Worm (Caenorhabditis elegans) whole organism, early embryonic: ENCODE data around the gene cdc-48.1.

Experiments
- B0310.2 ChIP-seq: sonication (generic microtip); optimal IDR thresholded peaks from 2 replicates; lab custom pipeline; 2016; ENCODE audit warnings: mild to moderate bottlenecking, missing genetic modification characterization, missing compliant biosample characterization
- F13C5.2 ChIP-seq: sonication (generic microtip); optimal IDR thresholded peaks from 2 replicates; lab custom pipeline; 2017; ENCODE audit warnings: mild to moderate bottlenecking, missing genetic modification characterization, inconsistent platforms, missing compliant biosample characterization
- aly-1 ChIP-seq: sonication (generic microtip); optimal IDR thresholded peaks from 2 replicates; lab custom pipeline; 2016; ENCODE audit warnings: missing genetic modification characterization, missing compliant biosample characterization
- ama-1 ChIP-seq: fragments of 150-350 bp; optimal IDR thresholded peaks from 2 replicates; lab custom pipeline; 2014
- ceh-13 ChIP-seq: fragments of 200-800 bp; sonication (Bioruptor generic); optimal IDR thresholded peaks from 2 replicates; lab custom pipeline; 2018; ENCODE audit warnings: mild to moderate bottlenecking, missing genetic modification characterization, missing compliant biosample characterization
- ceh-36 ChIP-seq: sonication (generic microtip); optimal IDR thresholded peaks from 2 replicates; lab custom pipeline; 2016; ENCODE audit warnings: missing genetic modification characterization, inconsistent platforms, missing compliant biosample characterization
- ets-7 ChIP-seq: sonication (generic microtip); optimal IDR thresholded peaks from 2 replicates; lab custom pipeline; 2016; ENCODE audit warnings: missing genotype, missing genetic modification characterization, missing compliant biosample characterization
- flt-1 ChIP-seq: fragments of 200-800 bp; sonication (Bioruptor generic); IDR thresholded peaks from 2 replicates; pipeline ENCODE4 v1.3.6; 2022; ENCODE audit warnings: missing genetic modification characterization, missing compliant biosample characterization
- hmbx-1 ChIP-seq: sonication (generic microtip); optimal IDR thresholded peaks from 2 replicates; lab custom pipeline; 2016; ENCODE audit warnings: mild to moderate bottlenecking, missing genetic modification characterization, missing compliant biosample characterization
- hmg-4 ChIP-seq: fragments of 200-800 bp; sonication (Bioruptor generic); optimal IDR thresholded peaks from 2 replicates; lab custom pipeline; 2018; ENCODE audit warnings: mild to moderate bottlenecking, missing genetic modification characterization, missing compliant biosample characterization
- hnd-1 ChIP-seq: sonication (generic microtip); optimal IDR thresholded peaks from 2 replicates; lab custom pipeline; 2016; ENCODE audit warnings: missing genetic modification characterization, missing compliant biosample characterization
- pes-1 ChIP-seq: fragments of 200-800 bp; sonication (Bioruptor generic); IDR thresholded peaks from 2 replicates; pipeline ENCODE4 v1.3.6; 2022; ENCODE audit warnings: missing genetic modification reagents, missing genetic modification characterization, missing compliant biosample characterization
- scrt-1 ChIP-seq: fragments of 200-800 bp; sonication (Bioruptor generic); IDR thresholded peaks from 2 replicates; pipeline ENCODE4 v1.3.6; 2022; ENCODE audit warnings: missing genetic modification characterization, missing compliant biosample characterization
- sea-1 ChIP-seq: fragments of 200-800 bp; sonication (Bioruptor generic); conservative IDR thresholded peaks from 2 replicates; pipeline ENCODE4 v1.3.6; 2022; ENCODE audit warnings: missing genetic modification characterization, missing compliant biosample characterization
- tbx-11 ChIP-seq: fragments of 200-800 bp; sonication (Bioruptor generic); IDR thresholded peaks from 2 replicates; pipeline ENCODE4 v1.3.6; 2022; ENCODE audit warnings: missing genetic modification characterization, missing compliant biosample characterization
- tbx-37 ChIP-seq: fragments of 200-800 bp; sonication (Bioruptor generic); conservative IDR thresholded peaks from 2 replicates; pipeline ENCODE4 v1.3.6; 2022; ENCODE audit warnings: missing genetic modification reagents, missing genetic modification characterization, missing compliant biosample characterization
- tra-4 ChIP-seq: sonication (generic microtip); optimal IDR thresholded peaks from 2 replicates; lab custom pipeline; 2017; ENCODE audit warnings: missing genetic modification characterization, missing compliant biosample characterization

Gene cdc-48.1

DNA sequence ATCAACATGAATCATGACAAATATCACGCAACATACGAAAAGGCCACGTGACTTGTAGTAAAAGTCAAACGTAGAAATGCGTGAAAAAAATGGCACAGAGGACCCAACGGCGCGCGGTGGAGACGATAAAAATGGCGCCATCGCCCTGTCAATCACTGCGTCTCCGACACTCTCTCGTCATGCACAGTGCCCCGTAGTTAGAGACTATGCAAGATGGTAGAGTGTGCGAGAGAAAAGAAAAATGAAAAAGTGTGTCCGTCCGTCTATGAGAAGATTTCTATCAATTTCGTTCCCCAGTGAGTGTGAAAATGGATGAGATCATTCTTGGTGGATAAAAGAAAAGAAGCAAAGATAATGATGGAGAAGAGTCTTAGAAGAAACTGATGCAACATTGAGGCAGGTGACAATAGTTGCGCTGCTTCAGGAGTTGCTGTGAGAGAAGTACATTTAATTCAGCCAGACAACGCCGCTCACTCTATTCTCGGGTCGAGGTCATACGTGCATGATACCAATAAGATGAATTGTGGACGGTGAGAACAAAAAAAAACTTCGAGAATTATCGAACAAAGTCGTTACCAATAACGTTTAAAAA is 7.6 kb downstream of the cdc-48.1 start:
- no peak for TF ChIP-seq hmg-4 (GFP tag; lab: Kevin White, UChicago)
- no peak for TF ChIP-seq ets-7 (tag; lab: Kevin White, UChicago)
- no peak for TF ChIP-seq aly-1 (tag; lab: Kevin White, UChicago)
- TF ChIP-seq ceh-36 (tag; lab: Kevin White, UChicago) = no peak
- no peak for TF ChIP-seq scrt-1 (GFP tag; lab: Robert Waterston, UW)
- no peak for TF ChIP-seq tbx-37 (GFP tag; lab: Robert Waterston, UW)
- no peak for TF ChIP-seq tra-4
- no peak for TF ChIP-seq B0310.2
- TF ChIP-seq pes-1 (GFP tag; lab: Robert Waterston, UW) = no peak
- no peak for TF ChIP-seq hnd-1 (tag; lab: Kevin White, UChicago)

DNA sequence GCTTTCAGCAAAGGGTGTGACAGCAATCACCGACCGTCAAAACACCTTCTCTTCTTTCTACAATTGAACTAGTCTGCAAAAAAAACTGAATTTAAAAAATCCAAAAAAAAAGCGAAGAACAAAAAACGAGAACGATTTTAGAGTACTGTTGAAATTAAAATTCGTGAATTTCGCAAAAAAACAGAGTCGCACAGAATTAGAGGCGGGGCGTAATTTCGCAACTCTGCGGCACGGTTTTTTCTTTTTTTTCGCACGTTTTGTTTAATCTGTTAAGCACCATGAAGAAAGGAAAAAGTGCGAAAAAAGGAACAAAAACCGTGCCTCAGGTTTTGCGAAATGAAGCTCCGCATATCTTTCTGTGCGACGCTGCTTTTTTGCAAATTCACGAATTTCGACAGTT is 8.2 kb downstream of the cdc-48.1 start, which contains the start of gene mnk-1:
mnk-1 (minus strand) TSS at position 73 of the 400 bp plus-strand sequence.
- TF ChIP-seq ama-1 (lab: Kevin White, UChicago) (no peak), B0310.2 (no peak), tbx-11 (GFP tag; lab: Robert Waterston, UW) (no peak), hnd-1 (tag; lab: Kevin White, UChicago) (no peak), F13C5.2 (tag; lab: Kevin White, UChicago) (no peak), scrt-1 (GFP tag; lab: Robert Waterston, UW) (no peak), flt-1 (no peak), hmg-4 (GFP tag; lab: Kevin White, UChicago) (no peak), ceh-13 (no peak)

DNA sequence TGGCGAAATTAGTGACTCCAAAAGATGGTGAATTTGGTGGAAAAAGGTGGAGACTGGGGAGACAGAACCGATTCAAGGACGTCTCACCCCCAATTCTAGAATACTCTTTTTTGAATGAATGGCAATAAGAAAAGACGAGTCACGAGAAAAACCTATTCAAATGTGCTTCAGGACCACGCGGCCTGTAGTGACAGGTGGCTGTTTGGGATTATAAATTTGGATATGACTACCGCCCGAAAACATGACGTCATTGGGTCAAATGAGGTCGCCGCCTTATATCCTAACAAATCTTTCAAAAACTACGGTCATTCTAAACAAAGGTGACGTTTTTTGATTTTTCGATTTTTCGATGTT is 9.2 kb downstream of the cdc-48.1 start:
- TF ChIP-seq B0310.2 (no peak), sea-1 (GFP tag; lab: Robert Waterston, UW) (no peak), hmbx-1 (tag; lab: Kevin White, UChicago) (no peak), tbx-11 (GFP tag; lab: Robert Waterston, UW) (no peak), aly-1 (tag; lab: Kevin White, UChicago) (no peak)

DNA sequence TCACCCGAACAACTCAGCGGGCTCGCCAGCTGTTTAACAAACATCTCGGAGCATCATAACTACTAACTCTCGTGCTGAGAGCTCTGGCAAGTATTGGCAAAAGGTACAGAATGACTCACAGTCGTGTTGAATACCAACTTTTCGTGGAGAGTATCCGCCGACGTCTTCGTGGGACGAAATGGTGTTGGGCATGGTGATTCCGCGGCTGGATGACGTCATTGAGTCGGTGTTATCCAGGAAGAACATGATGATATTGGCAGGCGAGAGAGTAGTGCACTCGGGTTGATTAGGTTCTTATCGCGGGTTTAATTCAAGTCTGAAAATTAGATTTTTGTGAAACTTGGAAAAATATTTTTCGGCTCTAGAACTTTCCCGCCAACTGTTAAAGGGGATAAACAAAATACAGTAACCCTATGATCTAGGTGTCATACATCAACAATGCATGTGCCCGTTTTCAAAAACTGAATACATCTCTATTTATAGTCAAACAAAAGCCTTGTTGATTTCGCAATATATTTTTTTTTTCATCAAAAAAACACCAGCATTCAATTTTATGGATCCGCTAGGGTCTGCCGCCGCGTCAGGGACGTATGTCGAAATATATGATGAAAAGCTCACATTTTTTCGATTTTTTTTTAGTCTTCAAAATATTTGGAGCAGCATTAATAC is 9.7 kb downstream of the cdc-48.1 start:
- TF ChIP-seq tbx-37 (GFP tag; lab: Robert Waterston, UW) (no peak), B0310.2 (no peak)

DNA sequence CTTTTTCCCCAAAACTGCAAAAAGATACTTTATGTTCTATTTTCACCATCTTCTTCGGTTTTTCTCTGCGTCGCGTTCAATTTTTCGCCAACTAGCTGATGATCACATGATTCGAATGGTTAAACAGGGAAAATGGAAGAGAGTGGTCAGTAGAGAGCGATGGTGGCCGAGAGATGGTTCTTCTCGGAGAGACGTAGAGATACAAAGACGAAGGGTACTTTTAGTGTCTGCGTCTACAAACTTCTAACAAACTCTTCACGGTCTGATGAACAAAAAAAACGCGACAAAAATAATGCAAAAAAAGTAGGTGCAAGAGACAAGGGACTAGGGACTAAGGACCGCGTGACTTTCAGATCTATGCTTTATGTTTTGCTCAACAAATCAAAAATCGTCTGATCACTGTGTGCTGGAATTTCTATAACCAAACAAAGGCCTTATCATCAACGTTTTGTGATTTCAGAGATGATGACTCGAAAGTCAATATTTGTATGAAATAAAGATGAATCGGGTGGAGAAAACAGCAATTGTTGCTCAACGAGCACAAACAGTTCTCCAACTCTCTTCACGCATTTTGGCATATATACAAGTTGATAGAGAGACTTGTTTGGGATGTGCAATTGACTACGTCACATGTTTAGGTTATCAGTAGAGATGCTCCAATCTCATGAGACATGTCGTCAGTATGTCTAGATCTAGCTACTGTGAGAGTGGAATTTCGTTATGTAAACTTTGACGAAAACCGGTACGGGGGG is 11.0 kb downstream of the cdc-48.1 start:
- TF ChIP-seq ceh-13 = no peak
- no peak for TF ChIP-seq tbx-37 (GFP tag; lab: Robert Waterston, UW)
- TF ChIP-seq ets-7 (tag; lab: Kevin White, UChicago) = no peak
- TF ChIP-seq hmbx-1 (tag; lab: Kevin White, UChicago) = no peak
- no peak for TF ChIP-seq flt-1
- TF ChIP-seq scrt-1 (GFP tag; lab: Robert Waterston, UW) = no peak
- no peak for TF ChIP-seq sea-1 (GFP tag; lab: Robert Waterston, UW)
- TF ChIP-seq ceh-36 (tag; lab: Kevin White, UChicago) = no peak
- TF ChIP-seq hnd-1 (tag; lab: Kevin White, UChicago) = no peak

DNA sequence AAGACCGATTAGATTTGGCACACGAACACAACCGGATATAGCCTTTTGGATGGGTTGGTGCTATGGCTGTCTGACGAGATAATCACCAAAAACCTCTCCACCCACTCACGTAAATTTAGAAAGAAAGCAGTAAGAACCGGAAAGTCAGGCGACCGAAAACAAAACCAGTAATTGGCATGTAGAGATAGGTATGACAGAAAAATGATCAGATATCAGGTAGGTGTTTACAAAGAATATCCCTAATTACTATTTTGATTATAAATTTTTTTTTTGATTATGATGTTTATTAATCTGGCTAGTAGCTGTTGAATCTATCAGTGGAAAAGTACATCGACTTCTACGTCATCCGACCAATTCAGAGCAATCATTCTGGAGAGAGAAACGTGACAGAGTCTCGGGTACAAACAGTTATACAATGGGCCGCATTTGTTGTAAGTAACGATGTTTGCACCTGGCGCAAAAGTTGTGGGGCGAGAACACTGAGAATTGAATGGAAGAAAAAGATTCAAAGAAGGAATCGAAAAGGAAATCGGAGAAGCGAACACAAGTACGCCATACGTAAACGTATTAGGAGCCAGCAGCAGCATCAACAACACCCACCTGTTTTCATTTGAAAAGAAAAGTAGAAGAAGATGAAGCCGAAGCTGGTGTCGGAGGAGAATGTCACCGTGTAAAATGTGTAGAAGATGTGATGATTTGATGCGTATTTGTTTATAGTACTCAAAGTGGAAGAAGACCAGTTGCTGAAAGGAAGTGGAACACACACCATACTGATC is 12.1 kb downstream of the cdc-48.1 start:
- TF ChIP-seq pes-1 (GFP tag; lab: Robert Waterston, UW) (no peak), sea-1 (GFP tag; lab: Robert Waterston, UW) (no peak), hnd-1 (tag; lab: Kevin White, UChicago) (no peak)

DNA sequence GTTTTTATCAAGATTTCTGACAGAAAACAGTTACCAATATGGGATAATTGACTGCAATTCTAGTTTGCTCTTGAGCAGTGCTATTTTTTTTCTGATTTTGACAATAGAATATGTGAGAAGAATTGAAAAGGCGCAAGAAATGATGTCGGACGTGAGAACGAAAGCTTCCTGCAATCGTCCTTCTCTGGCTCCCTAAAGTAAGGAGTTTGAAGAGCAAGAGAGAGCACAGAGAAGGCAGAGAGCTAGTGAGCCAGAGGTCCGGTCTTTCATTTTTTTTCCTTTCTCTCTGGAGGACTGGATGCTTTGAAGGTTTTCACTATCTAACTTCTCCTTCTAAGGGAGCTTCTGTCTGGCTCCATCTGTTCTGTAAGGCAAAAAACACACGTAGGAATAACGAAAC is 13.0 kb downstream of the cdc-48.1 start:
- TF ChIP-seq ama-1 (lab: Kevin White, UChicago) (no peak), ceh-13 (no peak), tra-4 (no peak), B0310.2 (no peak), ets-7 (tag; lab: Kevin White, UChicago) (no peak), tbx-11 (GFP tag; lab: Robert Waterston, UW) (no peak), hnd-1 (tag; lab: Kevin White, UChicago) (no peak), sea-1 (GFP tag; lab: Robert Waterston, UW) (no peak), pes-1 (GFP tag; lab: Robert Waterston, UW) (no peak), scrt-1 (GFP tag; lab: Robert Waterston, UW) (no peak), ceh-36 (tag; lab: Kevin White, UChicago) (no peak), hmbx-1 (tag; lab: Kevin White, UChicago) (no peak), tbx-37 (GFP tag; lab: Robert Waterston, UW) (no peak), hmg-4 (GFP tag; lab: Kevin White, UChicago) (no peak), flt-1 (no peak), F13C5.2 (tag; lab: Kevin White, UChicago) (no peak), aly-1 (tag; lab: Kevin White, UChicago) (no peak)
